Worm (Caenorhabditis elegans): ENCODE results near the gene F19B10.2.

The F19B10.2 gene

ce11 chrII:3694664-3695063 is 19.4 kb downstream of the F19B10.2 start, which contains the start of gene srx-102:
Gene srx-102 (minus strand): TSS chrII:3694764.
- no peak for TF ChIP-seq pha-4 (GFP tag; IDR thresholded peaks at IDR 0.05)
- TF ChIP-seq pha-4 (tag; optimal IDR thresholded peaks at IDR 0.05), result no peak
- no peak for TF ChIP-seq Y48G9A.11 (GFP tag; IDR thresholded peaks at IDR 0.05)
- peak in 1 of 2 experiments; percentile 45 for TF ChIP-seq unc-62 (GFP tag; optimal IDR thresholded peaks at IDR 0.05 in 1 of 2)
- no peak for TF ChIP-seq unc-62 (tag; optimal IDR thresholded peaks at IDR 0.05)

- no peak for TF ChIP-seq madf-5 (GFP tag; IDR thresholded peaks at IDR 0.05)
- no peak for TF ChIP-seq snpc-4 (tag; optimal IDR thresholded peaks at IDR 0.05)
- no peak for TF ChIP-seq unc-62 (GFP tag; optimal IDR thresholded peaks at IDR 0.05 in 1 of 2)
- no peak for TF ChIP-seq unc-62 (tag; optimal IDR thresholded peaks at IDR 0.05)
- no peak for TF ChIP-seq ama-1 (optimal IDR thresholded peaks at IDR 0.05)
- TF ChIP-seq ZK546.5 (tag; optimal IDR thresholded peaks at IDR 0.05), result no peak
- TF ChIP-seq F10B5.3 (tag; optimal IDR thresholded peaks at IDR 0.05), result no peak
- no peak for TF ChIP-seq nhr-6 (tag; optimal IDR thresholded peaks at IDR 0.05)
- no peak for TF ChIP-seq aly-2 (tag; optimal IDR thresholded peaks at IDR 0.05)
- TF ChIP-seq nhr-102 (tag; optimal IDR thresholded peaks at IDR 0.05), result no peak
- no peak for TF ChIP-seq skn-1 (tag; optimal IDR thresholded peaks at IDR 0.05)
- no peak for TF ChIP-seq ceh-32 (tag; optimal IDR thresholded peaks at IDR 0.05; ENCODE audit: poor library complexity)
- no peak for TF ChIP-seq nhr-10 (tag; optimal IDR thresholded peaks at IDR 0.05)
These were observed 24.3 kb downstream of the F19B10.2 start, which contains the start of gene srx-104 for ce11 chrII:3699591-3699990. Gene srx-104 (minus strand): TSS chrII:3699691.

ce11 chrII:3701305-3701704 is 26.0 kb downstream of the F19B10.2 start, which contains the start of gene srx-105:
Gene srx-105 (minus strand): TSS chrII:3701405.
- TF ChIP-seq gei-8 (GFP tag; optimal IDR thresholded peaks at IDR 0.05), result no peak
- TF ChIP-seq daf-8 (GFP tag; IDR thresholded peaks at IDR 0.05), result no peak
- no peak for TF ChIP-seq nhr-25 (tag; optimal IDR thresholded peaks at IDR 0.05; ENCODE audit: borderline replicate concordance, insufficient read depth)
- no peak for TF ChIP-seq zip-2 (tag; optimal IDR thresholded peaks at IDR 0.05)
- no peak for TF ChIP-seq arid-1 (GFP tag; conservative IDR thresholded peaks at IDR 0.05)
- TF ChIP-seq lin-39 (tag; optimal IDR thresholded peaks at IDR 0.05), result no peak
- no peak for TF ChIP-seq pqm-1 (tag; optimal IDR thresholded peaks at IDR 0.05)
- TF ChIP-seq egl-43 (GFP tag; IDR thresholded peaks at IDR 0.05), result no peak
- TF ChIP-seq lin-1 (GFP tag; IDR thresholded peaks at IDR 0.05), result no peak
- no peak for TF ChIP-seq tag-97 (GFP tag; IDR thresholded peaks at IDR 0.05)
- TF ChIP-seq lir-3 (tag; optimal IDR thresholded peaks at IDR 0.05), result no peak
- no peak for TF ChIP-seq fkh-10 (GFP tag; optimal IDR thresholded peaks at IDR 0.05)
- TF ChIP-seq ztf-7 (tag; optimal IDR thresholded peaks at IDR 0.05), result no peak

- TF ChIP-seq F10B5.3 (tag; optimal IDR thresholded peaks at IDR 0.05) (no peak), daf-12 (tag; optimal IDR thresholded peaks at IDR 0.05) (no peak), unc-62 (GFP tag; optimal IDR thresholded peaks at IDR 0.05 in 1 of 2) (no peak), unc-62 (tag; optimal IDR thresholded peaks at IDR 0.05) (no peak), dmd-8 (GFP tag; IDR thresholded peaks at IDR 0.05) (no peak), mes-2 (tag; optimal IDR thresholded peaks at IDR 0.05; ENCODE audit: poor library complexity, severe bottlenecking) (no peak), madf-9 (GFP tag; conservative IDR thresholded peaks at IDR 0.05) (no peak), nhr-11 (tag; optimal IDR thresholded peaks at IDR 0.05) (no peak)
These were observed 30.0 kb downstream of the F19B10.2 start, which contains the start of gene srx-108 for ce11 chrII:3705320-3705719. Gene srx-108 (plus strand): TSS chrII:3705620.

ce11 chrII:3709255-3709654 is 34.0 kb downstream of the F19B10.2 start, which contains the start of gene srx-110:
Gene srx-110 (plus strand): TSS chrII:3709555.
- TF ChIP-seq ceh-28 (tag; optimal IDR thresholded peaks at IDR 0.05) (no peak), unc-62 (GFP tag; optimal IDR thresholded peaks at IDR 0.05 in 1 of 2) (peak in 1 of 2 experiments; percentile 17), unc-62 (tag; optimal IDR thresholded peaks at IDR 0.05) (no peak)

All from whole organism, L4 larva.